Worm (Caenorhabditis elegans): ENCODE results near the gene C44H9.5.
A peak's percentile ranks its signal among the peaks of the same experiment; 100 is the strongest.

C44H9.5 gene

ce11 chrV:12819792-12820453, 29.7 kb downstream of the C44H9.5 start, which contains the start of the genes ZC443.4 and ugt-18:
Gene ZC443.4, minus strand, starts transcription at chrV:12819886.
Gene ugt-18, plus strand, starts transcription at chrV:12820260.
- peak; percentile 68 for TF ChIP-seq pqm-1 (tag; optimal IDR thresholded peaks at IDR 0.05)
- no peak for TF ChIP-seq elt-3 (tag; optimal IDR thresholded peaks at IDR 0.05)
- no peak for TF ChIP-seq egl-5 (tag; optimal IDR thresholded peaks at IDR 0.05)
- TF ChIP-seq jun-1 (tag; optimal IDR thresholded peaks at IDR 0.05) = peak; percentile 65
- peak; percentile 31 for TF ChIP-seq elt-2 (tag; optimal IDR thresholded peaks at IDR 0.05)

ce11 chrV:12819155-12819554, 30.5 kb downstream of the C44H9.5 start:
- TF ChIP-seq fkh-10 (GFP tag; optimal IDR thresholded peaks at IDR 0.05) (peak; percentile 25), lin-15B (tag; optimal IDR thresholded peaks at IDR 0.05) (peak; percentile 21), nfya-1 (tag; optimal IDR thresholded peaks at IDR 0.05; ENCODE audit: insufficient read depth) (peak; percentile 73), ztf-4 (tag; optimal IDR thresholded peaks at IDR 0.05) (no peak), mml-1 (tag; optimal IDR thresholded peaks at IDR 0.05) (no peak), ama-1 (optimal IDR thresholded peaks at IDR 0.05) (peak; percentile 24), mdl-1 (tag; optimal IDR thresholded peaks at IDR 0.05) (peak; percentile 36), nhr-77 (tag; optimal IDR thresholded peaks at IDR 0.05) (no peak), lin-39 (tag; optimal IDR thresholded peaks at IDR 0.05) (peak; percentile 84)

- TF ChIP-seq pha-4 (tag; optimal IDR thresholded peaks at IDR 0.05) (no peak), hmg-11 (tag; optimal IDR thresholded peaks at IDR 0.05) (no peak), tbx-2 (tag; optimal IDR thresholded peaks at IDR 0.05) (no peak), egl-5 (tag; optimal IDR thresholded peaks at IDR 0.05) (no peak), ZK546.5 (tag; optimal IDR thresholded peaks at IDR 0.05) (no peak), fos-1 (tag; optimal IDR thresholded peaks at IDR 0.05) (no peak), fkh-10 (GFP tag; optimal IDR thresholded peaks at IDR 0.05) (no peak), jun-1 (tag; optimal IDR thresholded peaks at IDR 0.05) (no peak), daf-12 (tag; optimal IDR thresholded peaks at IDR 0.05) (no peak), elt-3 (tag; optimal IDR thresholded peaks at IDR 0.05) (no peak), ceh-28 (tag; optimal IDR thresholded peaks at IDR 0.05) (no peak), ceh-82 (tag; optimal IDR thresholded peaks at IDR 0.05) (no peak), nhr-77 (tag; optimal IDR thresholded peaks at IDR 0.05) (no peak)
These were observed 31.2 kb downstream of the C44H9.5 start for ce11 chrV:12818486-12818885.

- TF ChIP-seq nhr-23 (tag; optimal IDR thresholded peaks at IDR 0.05) (peak; percentile 53), zag-1 (tag; optimal IDR thresholded peaks at IDR 0.05) (no peak), pha-4 (tag; optimal IDR thresholded peaks at IDR 0.05) (no peak)
These were observed 33.0 kb downstream of the C44H9.5 start for ce11 chrV:12816672-12817071.

- TF ChIP-seq ceh-82 (tag; optimal IDR thresholded peaks at IDR 0.05) (no peak), pqm-1 (tag; optimal IDR thresholded peaks at IDR 0.05) (peak; percentile 33), nhr-23 (tag; optimal IDR thresholded peaks at IDR 0.05) (no peak), pha-4 (tag; optimal IDR thresholded peaks at IDR 0.05) (peak; percentile 89)
These were observed 34.3 kb downstream of the C44H9.5 start for ce11 chrV:12815386-12815785.

- TF ChIP-seq pha-4 (tag; optimal IDR thresholded peaks at IDR 0.05) = peak; percentile 75
- TF ChIP-seq fkh-2 (tag; optimal IDR thresholded peaks at IDR 0.05) = peak; percentile 32
- no peak for TF ChIP-seq daf-12 (tag; optimal IDR thresholded peaks at IDR 0.05)
- peak; percentile 81 for TF ChIP-seq hmg-11 (tag; optimal IDR thresholded peaks at IDR 0.05)
- peak; percentile 60 for TF ChIP-seq fkh-10 (GFP tag; optimal IDR thresholded peaks at IDR 0.05)
- no peak for TF ChIP-seq ztf-11 (tag; optimal IDR thresholded peaks at IDR 0.05)
- TF ChIP-seq mdl-1 (tag; optimal IDR thresholded peaks at IDR 0.05) = no peak
- no peak for TF ChIP-seq nhr-77 (tag; optimal IDR thresholded peaks at IDR 0.05)
- peak; percentile 14 for TF ChIP-seq lsy-12 (tag; optimal IDR thresholded peaks at IDR 0.05)
- no peak for TF ChIP-seq ztf-4 (tag; optimal IDR thresholded peaks at IDR 0.05)
- peak; percentile 50 for TF ChIP-seq tbx-2 (tag; optimal IDR thresholded peaks at IDR 0.05)
- TF ChIP-seq eor-1 (tag; optimal IDR thresholded peaks at IDR 0.05) = no peak
- TF ChIP-seq nhr-11 (tag; optimal IDR thresholded peaks at IDR 0.05) = peak; percentile 13
- peak; percentile 17 for TF ChIP-seq nhr-23 (tag; optimal IDR thresholded peaks at IDR 0.05)
- no peak for TF ChIP-seq zag-1 (tag; optimal IDR thresholded peaks at IDR 0.05)
- TF ChIP-seq lin-39 (tag; optimal IDR thresholded peaks at IDR 0.05) = peak; percentile 78
- peak; percentile 80 for TF ChIP-seq nfya-1 (tag; optimal IDR thresholded peaks at IDR 0.05; ENCODE audit: insufficient read depth)
- TF ChIP-seq ceh-28 (tag; optimal IDR thresholded peaks at IDR 0.05) = peak; percentile 38
- no peak for TF ChIP-seq ceh-82 (tag; optimal IDR thresholded peaks at IDR 0.05)
- no peak for TF ChIP-seq egl-27 (tag; optimal IDR thresholded peaks at IDR 0.05)
- TF ChIP-seq lin-15B (tag; optimal IDR thresholded peaks at IDR 0.05) = peak; percentile 37
- TF ChIP-seq ceh-16 (tag; optimal IDR thresholded peaks at IDR 0.05) = no peak
- TF ChIP-seq R02D3.7 (tag; optimal IDR thresholded peaks at IDR 0.05) = no peak
- TF ChIP-seq snpc-4 (tag; optimal IDR thresholded peaks at IDR 0.05) = peak; percentile 71
- peak; percentile 12 for TF ChIP-seq skn-1 (tag; optimal IDR thresholded peaks at IDR 0.05)
These were observed 35.2 kb downstream of the C44H9.5 start for ce11 chrV:12814481-12814882.
